Fruit fly (Drosophila melanogaster): ENCODE data around the gene CG32081.

Gene CG32081

DNA sequence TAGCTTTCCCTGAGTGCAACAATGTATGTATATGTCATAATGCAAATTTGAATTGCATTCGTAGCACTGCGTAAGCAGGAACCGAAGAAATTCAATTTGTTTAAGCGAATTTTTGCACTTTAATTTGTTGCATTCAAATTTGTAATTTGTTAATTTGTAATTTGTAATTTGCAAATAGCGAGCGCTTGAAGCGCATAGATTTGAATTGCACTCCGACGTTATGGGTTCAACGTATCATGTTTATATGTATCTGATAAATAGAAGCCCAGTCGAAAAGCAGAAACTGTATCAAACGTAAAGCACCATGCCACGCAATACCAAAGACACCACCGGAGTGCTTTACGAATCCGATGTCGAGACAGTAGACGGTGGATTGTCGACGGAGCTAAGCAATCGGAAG lies 4.1 kb upstream of the CG32081 start, which contains the start of gene Fad2:
Fad2 (plus strand) TSS at position 301 of the 400 bp plus-strand sequence.
- no peak for TF ChIP-seq CG1647 (GFP tag; optimal IDR thresholded peaks at IDR 0.05)
- TF ChIP-seq sens (GFP tag): peak; percentile 1

DNA sequence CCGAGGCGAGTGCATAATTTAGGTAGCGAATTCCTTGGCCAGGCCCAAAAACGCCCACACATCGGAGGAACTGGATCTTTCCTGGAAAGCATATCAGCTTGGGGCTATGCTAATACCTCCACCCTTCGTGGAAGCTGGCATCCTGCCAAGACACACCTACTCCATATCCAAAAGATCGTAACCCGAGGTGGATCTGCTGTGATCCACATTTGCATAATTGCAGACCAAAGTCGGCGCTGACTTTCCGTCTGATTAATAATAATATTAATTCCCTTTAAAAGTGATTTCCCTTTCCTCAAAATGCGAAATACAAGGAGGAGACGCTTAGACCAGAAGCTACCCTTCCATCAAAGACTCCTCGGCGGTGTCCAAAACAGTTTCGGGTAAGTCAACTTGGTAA lies 2.1 kb upstream of the CG32081 start, which contains the start of gene CG32079:
CG32079 (plus strand) TSS at position 301 of the 400 bp plus-strand sequence.
- TF ChIP-seq CG14965 (GFP tag; optimal IDR thresholded peaks at IDR 0.05; ENCODE audit: borderline replicate concordance) (no peak), ftz-f1 (GFP tag; optimal IDR thresholded peaks at IDR 0.05) (no peak), sug (tag; optimal IDR thresholded peaks at IDR 0.05) (no peak), schlank (tag; optimal IDR thresholded peaks at IDR 0.05) (no peak), Mrtf (GFP tag; IDR thresholded peaks at IDR 0.05) (0 out of 3 replicates have a peak, but pooled peaks have one; percentile 35)

DNA sequence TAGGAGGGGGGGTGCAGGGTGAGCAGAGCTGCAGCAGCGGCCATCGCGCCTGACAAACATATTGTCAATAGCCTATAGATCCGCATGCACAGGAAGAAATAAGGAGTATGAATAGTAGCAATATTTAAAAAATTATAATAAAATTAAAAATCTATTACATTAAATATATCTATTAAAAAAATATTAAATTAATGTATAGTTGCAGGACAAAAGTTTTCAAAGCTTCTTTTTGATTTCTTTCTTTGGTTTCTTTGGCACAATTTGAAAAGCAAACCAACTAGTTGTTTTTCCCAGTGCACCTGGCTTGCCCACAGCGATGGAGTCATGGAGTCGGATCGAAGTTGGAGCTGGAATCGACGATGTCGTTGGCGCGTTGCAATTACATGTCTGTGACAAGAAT lies 4.4 kb downstream of the CG32081 start:
- TF ChIP-seq CG4730 (GFP tag; IDR thresholded peaks at IDR 0.05) (no peak), her (GFP tag; optimal IDR thresholded peaks at IDR 0.05) (no peak), Elba2 (GFP tag; optimal IDR thresholded peaks at IDR 0.05) (no peak), MTF-1 (GFP tag; optimal IDR thresholded peaks at IDR 0.05; ENCODE audit: borderline replicate concordance) (no peak), slbo (GFP tag; IDR thresholded peaks at IDR 0.05) (no peak), pfk (GFP tag; optimal IDR thresholded peaks at IDR 0.05) (no peak), CG9876 (GFP tag; optimal IDR thresholded peaks at IDR 0.05) (no peak), sisA (GFP tag; IDR thresholded peaks at IDR 0.05) (no peak), CG17568 (GFP tag; optimal IDR thresholded peaks at IDR 0.05) (no peak), nerfin-1 (tag; optimal IDR thresholded peaks at IDR 0.05) (no peak), pita (GFP tag; optimal IDR thresholded peaks at IDR 0.05) (no peak), abd-A (tag; optimal IDR thresholded peaks at IDR 0.05) (no peak), CG8388 (GFP tag; optimal IDR thresholded peaks at IDR 0.05) (no peak), CG10267 (tag; optimal IDR thresholded peaks at IDR 0.05) (peak; percentile 30), Dll (GFP tag; IDR thresholded peaks at IDR 0.05; ENCODE audit: partially characterized antibody) (no peak), CG10274 (GFP tag; optimal IDR thresholded peaks at IDR 0.05) (no peak), dmrt11E (tag; optimal IDR thresholded peaks at IDR 0.05) (peak; percentile 59), CG31441 (GFP tag; IDR thresholded peaks at IDR 0.05) (peak; percentile 48), dm (GFP tag; optimal IDR thresholded peaks at IDR 0.05) (no peak), CG16815 (GFP tag; optimal IDR thresholded peaks at IDR 0.05) (no peak), CG7556 (GFP tag; optimal IDR thresholded peaks at IDR 0.05) (no peak), CG14667 (GFP tag; IDR thresholded peaks at IDR 0.05) (no peak), sima (GFP tag; optimal IDR thresholded peaks at IDR 0.05) (no peak), Bteb2 (GFP tag; optimal IDR thresholded peaks at IDR 0.05) (no peak), CG17912 (GFP tag; optimal IDR thresholded peaks at IDR 0.05) (no peak), CG16863 (GFP tag; optimal IDR thresholded peaks at IDR 0.05) (no peak), CG4404 (GFP tag; IDR thresholded peaks at IDR 0.05) (peak; percentile 15; the same call in 1 of the 2 replicates), CG8765 (GFP tag; IDR thresholded peaks at IDR 0.05) (no peak), gt (GFP tag; IDR thresholded peaks at IDR 0.05) (no peak), NC2α (GFP tag; optimal IDR thresholded peaks at IDR 0.05) (no peak), Hey (tag; optimal IDR thresholded peaks at IDR 0.05) (no peak), Mad (GFP tag; optimal IDR thresholded peaks at IDR 0.05) (no peak), CG12104 (GFP tag; optimal IDR thresholded peaks at IDR 0.05) (no peak), CG17186 (GFP tag; optimal IDR thresholded peaks at IDR 0.05) (no peak), CG17328 (GFP tag; IDR thresholded peaks at IDR 0.05) (no peak), CG13123 (GFP tag; optimal IDR thresholded peaks at IDR 0.05) (no peak), CG10979 (tag; optimal IDR thresholded peaks at IDR 0.05) (peak; percentile 55), CG6689 (GFP tag; IDR thresholded peaks at IDR 0.05) (0 out of 2 replicates have a peak, but pooled peaks have one; percentile 14), HHEX (GFP tag; optimal IDR thresholded peaks at IDR 0.05) (no peak), E2f1 (GFP tag; IDR thresholded peaks at IDR 0.05) (no peak), CG4282 (GFP tag; optimal IDR thresholded peaks at IDR 0.05) (no peak), CG11696 (GFP tag; IDR thresholded peaks at IDR 0.05) (no peak)

Measured in whole organism, embryonic.